Worm (Caenorhabditis elegans) whole organism, L2 larva: ENCODE measurements around the gene nfyb-1.
A peak's percentile ranks its signal among the peaks of the same experiment; 100 is the strongest.

Experiments
- C34F6.9 ChIP-seq: fragments of 150-350 bp; optimal IDR thresholded peaks from 2 replicates; lab custom pipeline; 2014; ENCODE audit warnings: missing biosample characterization, missing genetic modification characterization
- F13H6.1 ChIP-seq: sonication (generic microtip); optimal IDR thresholded peaks from 2 replicates; lab custom pipeline; 2016; ENCODE audit warnings: missing genetic modification characterization, missing compliant biosample characterization
- R02D3.7 ChIP-seq: fragments of 150-350 bp; optimal IDR thresholded peaks from 2 replicates; lab custom pipeline; 2014; ENCODE audit warnings: missing biosample characterization, missing genetic modification characterization
- Y55F3AM.14 ChIP-seq: fragments of 200-800 bp; sonication (Bioruptor generic); optimal IDR thresholded peaks from 2 replicates; lab custom pipeline; 2018; ENCODE audit warnings: mild to moderate bottlenecking, missing genetic modification characterization, missing compliant biosample characterization
- ZK546.5 ChIP-seq: sonication (generic microtip); optimal IDR thresholded peaks from 2 replicates; lab custom pipeline; 2017; ENCODE audit warnings: missing biosample characterization, missing genetic modification characterization
- alr-1 ChIP-seq: fragments of 150-350 bp; optimal IDR thresholded peaks from 2 replicates; lab custom pipeline; 2014; ENCODE audit warnings: missing biosample characterization, missing genetic modification characterization
- aly-2 ChIP-seq: fragments of 150-350 bp; optimal IDR thresholded peaks from 2 replicates; lab custom pipeline; 2014; ENCODE audit warnings: missing biosample characterization, missing genetic modification characterization
- ama-1 ChIP-seq: fragments of 150-350 bp; optimal IDR thresholded peaks from 2 replicates; lab custom pipeline; 2018; ENCODE audit warnings: inconsistent platforms
- blmp-1 ChIP-seq: sonication (generic microtip); optimal IDR thresholded peaks from 2 replicates; lab custom pipeline; 2017; ENCODE audit warnings: missing genetic modification characterization, mild to moderate bottlenecking, missing compliant biosample characterization, antibody characterized with exemption, moderate library complexity; ENCODE audit not compliant: insufficient read depth
- ceh-16 ChIP-seq: fragments of 150-350 bp; optimal IDR thresholded peaks from 2 replicates; lab custom pipeline; 2014; ENCODE audit warnings: missing biosample characterization, missing genetic modification characterization
- ceh-82 ChIP-seq: fragments of 150-350 bp; optimal IDR thresholded peaks from 2 replicates; lab custom pipeline; 2014; ENCODE audit warnings: missing biosample characterization, missing genetic modification characterization
- crh-2 ChIP-seq: sonication (generic microtip); optimal IDR thresholded peaks from 2 replicates; lab custom pipeline; 2017; ENCODE audit warnings: missing biosample characterization, missing genetic modification characterization
- dmd-4 ChIP-seq: sonication (generic microtip); optimal IDR thresholded peaks from 2 replicates; lab custom pipeline; 2017; ENCODE audit warnings: missing biosample characterization, missing genetic modification characterization
- egl-27 ChIP-seq: sonication (generic microtip); optimal IDR thresholded peaks from 3 replicates; lab custom pipeline; 2017; ENCODE audit warnings: missing biosample characterization, missing genetic modification reagents, missing genetic modification characterization
- elt-1 ChIP-seq: fragments of 150-350 bp; optimal IDR thresholded peaks from 2 replicates; lab custom pipeline; 2014; ENCODE audit warnings: missing biosample characterization, missing genetic modification characterization
- elt-3 ChIP-seq: sonication (generic microtip); optimal IDR thresholded peaks from 2 replicates; lab custom pipeline; 2017; ENCODE audit warnings: missing biosample characterization, missing genetic modification characterization
- fos-1 ChIP-seq: fragments of 150-350 bp; optimal IDR thresholded peaks from 2 replicates; lab custom pipeline; 2014; ENCODE audit warnings: missing biosample characterization, missing genetic modification characterization
- gmeb-1 ChIP-seq: fragments of 150-350 bp; optimal IDR thresholded peaks from 2 replicates; lab custom pipeline; 2014; ENCODE audit warnings: missing biosample characterization, missing genetic modification characterization
- lin-13 ChIP-seq: fragments of 150-350 bp; optimal IDR thresholded peaks from 2 replicates; lab custom pipeline; 2014; ENCODE audit warnings: missing biosample characterization, missing genetic modification reagents, missing genetic modification characterization
- lsy-2 ChIP-seq, 2 experiments: fragments of 150-350 bp in 1 of 2; sonication (generic microtip) in 1 of 2; optimal IDR thresholded peaks; 2 replicates each; lab custom pipeline; 2014 to 2017; ENCODE audit warnings: missing biosample characterization in 2 of 2, missing genetic modification characterization in 2 of 2
- mab-5 ChIP-seq: fragments of 150-350 bp; optimal IDR thresholded peaks from 2 replicates; lab custom pipeline; 2014; ENCODE audit warnings: missing biosample characterization, missing genetic modification characterization
- mbf-1 ChIP-seq: sonication (generic microtip); optimal IDR thresholded peaks from 2 replicates; lab custom pipeline; 2017; ENCODE audit warnings: missing biosample characterization, missing genetic modification characterization
- nhr-10 ChIP-seq: sonication (generic microtip); optimal IDR thresholded peaks from 2 replicates; lab custom pipeline; 2017; ENCODE audit warnings: missing biosample characterization, missing genetic modification characterization
- nhr-11 ChIP-seq: fragments of 150-350 bp; optimal IDR thresholded peaks from 2 replicates; lab custom pipeline; 2014; ENCODE audit warnings: missing biosample characterization, missing genetic modification characterization
- nhr-12 ChIP-seq: fragments of 150-350 bp; optimal IDR thresholded peaks from 2 replicates; lab custom pipeline; 2014; ENCODE audit warnings: missing biosample characterization, missing genetic modification characterization
- nhr-129 ChIP-seq: fragments of 150-350 bp; optimal IDR thresholded peaks from 2 replicates; lab custom pipeline; 2014; ENCODE audit warnings: missing biosample characterization, missing genetic modification characterization
- nhr-21 ChIP-seq: fragments of 150-350 bp; optimal IDR thresholded peaks from 2 replicates; lab custom pipeline; 2014; ENCODE audit warnings: missing biosample characterization, missing genetic modification characterization
- nhr-23 ChIP-seq: fragments of 150-350 bp; optimal IDR thresholded peaks from 2 replicates; lab custom pipeline; 2014; ENCODE audit warnings: missing biosample characterization, missing genetic modification reagents, missing genetic modification characterization
- nhr-237 ChIP-seq: fragments of 150-350 bp; optimal IDR thresholded peaks from 2 replicates; lab custom pipeline; 2014; ENCODE audit warnings: missing biosample characterization, missing genetic modification characterization
- nhr-25 ChIP-seq: fragments of 150-350 bp; sonication (generic microtip); optimal IDR thresholded peaks from 3 replicates; lab custom pipeline; 2014; ENCODE audit warnings: missing biosample characterization, missing genetic modification characterization
- nhr-6 ChIP-seq: fragments of 150-350 bp; optimal IDR thresholded peaks from 2 replicates; lab custom pipeline; 2014; ENCODE audit warnings: missing biosample characterization, missing genetic modification characterization
- nhr-77 ChIP-seq: fragments of 150-350 bp; optimal IDR thresholded peaks from 2 replicates; lab custom pipeline; 2014; ENCODE audit warnings: missing biosample characterization, missing genetic modification characterization
- sem-4 ChIP-seq: fragments of 150-350 bp; optimal IDR thresholded peaks from 2 replicates; lab custom pipeline; 2014; ENCODE audit warnings: missing biosample characterization, missing genetic modification reagents, missing genetic modification characterization
- skn-1 ChIP-seq: sonication (generic microtip); optimal IDR thresholded peaks from 2 replicates; lab custom pipeline; 2017; ENCODE audit warnings: missing biosample characterization, missing genetic modification characterization
- sma-3 ChIP-seq: sonication (generic microtip); optimal IDR thresholded peaks from 2 replicates; lab custom pipeline; 2016; ENCODE audit warnings: missing genetic modification reagents, missing genetic modification characterization, missing compliant biosample characterization
- sma-9 ChIP-seq, 2 experiments: fragments of 150-350 bp in 1 of 2; sonication (generic microtip) in 1 of 2; optimal IDR thresholded peaks; 2 replicates each; lab custom pipeline; 2014 to 2016; ENCODE audit warnings: missing genetic modification characterization in 2 of 2, mild to moderate bottlenecking in 1 of 2, missing biosample characterization in 1 of 2, missing compliant biosample characterization in 1 of 2, missing genetic modification reagents in 1 of 2, moderate library complexity in 1 of 2
- unc-39 ChIP-seq: fragments of 150-350 bp; optimal IDR thresholded peaks from 2 replicates; lab custom pipeline; 2014; ENCODE audit warnings: missing biosample characterization, missing genetic modification characterization
- unc-55 ChIP-seq: fragments of 150-350 bp; sonication (generic microtip); optimal IDR thresholded peaks from 3 replicates; lab custom pipeline; 2014; ENCODE audit warnings: missing biosample characterization, missing genetic modification reagents, missing genetic modification characterization
- zag-1 ChIP-seq: fragments of 150-350 bp; optimal IDR thresholded peaks from 2 replicates; lab custom pipeline; 2014; ENCODE audit warnings: missing biosample characterization, missing genetic modification characterization
- ztf-1 ChIP-seq: fragments of 200-800 bp; sonication (Bioruptor generic); conservative IDR thresholded peaks from 2 replicates; pipeline ENCODE4 v1.3.6; 2022; ENCODE audit warnings: missing genetic modification characterization, missing compliant biosample characterization
- ztf-11 ChIP-seq: sonication (generic microtip); optimal IDR thresholded peaks from 2 replicates; lab custom pipeline; 2017; ENCODE audit warnings: missing biosample characterization, missing genetic modification characterization
- ztf-4 ChIP-seq: fragments of 150-350 bp; optimal IDR thresholded peaks from 2 replicates; lab custom pipeline; 2014; ENCODE audit warnings: missing biosample characterization, missing genetic modification characterization

The nfyb-1 gene

ce11 chrII:506069-506468 is 38.9 kb upstream of the nfyb-1 start:
- TF ChIP-seq mbf-1 (tag; lab: Kevin White, UChicago) = no peak
- TF ChIP-seq nhr-25 (tag; lab: Kevin White, UChicago) = no peak
- peak; percentile 63 to 81 for TF ChIP-seq lsy-2 (tag; optimal IDR thresholded peaks at IDR 0.05; lab: Kevin White, UChicago)
- no peak for TF ChIP-seq blmp-1 (tag; lab: Kevin White, UChicago)
- TF ChIP-seq gmeb-1 (tag; lab: Kevin White, UChicago) = peak; percentile 82
- TF ChIP-seq ztf-1 = no peak
- TF ChIP-seq lin-13 = peak; percentile 46
- TF ChIP-seq nhr-6 (tag; lab: Kevin White, UChicago) = peak; percentile 5
- TF ChIP-seq nhr-21 (tag; lab: Kevin White, UChicago) = peak; percentile 18
- peak; percentile 39 for TF ChIP-seq F13H6.1 (tag; lab: Kevin White, UChicago)
- TF ChIP-seq unc-55 (GFP tag; lab: Kevin White, UChicago) = peak; percentile 68
- TF ChIP-seq dmd-4 (tag; lab: Kevin White, UChicago) = no peak
- TF ChIP-seq mab-5 = peak; percentile 17
- TF ChIP-seq nhr-129 (tag; lab: Kevin White, UChicago) = peak; percentile 52
- TF ChIP-seq crh-2 (tag; lab: Kevin White, UChicago) = peak; percentile 30
- TF ChIP-seq sma-3 (GFP tag; lab: Kevin White, UChicago) = peak; percentile 42

DNA sequence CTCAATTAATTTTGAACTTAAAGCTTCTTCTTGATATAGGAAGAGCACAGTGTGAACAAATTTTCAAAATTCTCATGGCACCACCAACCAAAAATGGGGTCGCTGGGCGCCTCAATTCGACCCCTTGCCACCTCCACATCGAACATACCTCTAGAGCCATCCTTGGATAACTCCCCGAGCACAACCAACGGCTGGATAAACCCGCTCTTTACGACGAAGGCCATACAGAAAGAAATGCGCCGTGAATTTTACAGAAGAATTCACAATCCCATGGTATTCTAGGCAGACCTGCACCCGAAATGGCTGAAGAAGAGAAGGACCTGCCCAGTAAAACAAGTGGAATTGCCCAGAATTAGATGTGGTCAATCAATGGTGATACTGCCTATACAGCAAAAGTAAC is 35.5 kb upstream of the nfyb-1 start:
- TF ChIP-seq nhr-11 (tag; lab: Kevin White, UChicago) = no peak
- no peak for TF ChIP-seq crh-2 (tag; lab: Kevin White, UChicago)
- TF ChIP-seq ztf-1 = no peak
- TF ChIP-seq lsy-2 (tag; optimal IDR thresholded peaks at IDR 0.05; lab: Kevin White, UChicago) = no peak
- no peak for TF ChIP-seq zag-1 (tag; lab: Kevin White, UChicago)
- TF ChIP-seq ztf-4 (tag; lab: Kevin White, UChicago) = no peak
- no peak for TF ChIP-seq blmp-1 (tag; lab: Kevin White, UChicago)
- no peak for TF ChIP-seq mbf-1 (tag; lab: Kevin White, UChicago)
- no peak for TF ChIP-seq mab-5
- no peak for TF ChIP-seq F13H6.1 (tag; lab: Kevin White, UChicago)
- no peak for TF ChIP-seq alr-1 (tag; lab: Kevin White, UChicago)
- no peak for TF ChIP-seq ceh-16 (tag; lab: Kevin White, UChicago)
- no peak for TF ChIP-seq Y55F3AM.14
- TF ChIP-seq elt-3 (tag; lab: Kevin White, UChicago) = no peak
- TF ChIP-seq unc-39 (tag; lab: Kevin White, UChicago) = no peak
- TF ChIP-seq nhr-129 (tag; lab: Kevin White, UChicago) = no peak
- no peak for TF ChIP-seq ZK546.5 (tag; lab: Kevin White, UChicago)
- TF ChIP-seq egl-27 = no peak

DNA sequence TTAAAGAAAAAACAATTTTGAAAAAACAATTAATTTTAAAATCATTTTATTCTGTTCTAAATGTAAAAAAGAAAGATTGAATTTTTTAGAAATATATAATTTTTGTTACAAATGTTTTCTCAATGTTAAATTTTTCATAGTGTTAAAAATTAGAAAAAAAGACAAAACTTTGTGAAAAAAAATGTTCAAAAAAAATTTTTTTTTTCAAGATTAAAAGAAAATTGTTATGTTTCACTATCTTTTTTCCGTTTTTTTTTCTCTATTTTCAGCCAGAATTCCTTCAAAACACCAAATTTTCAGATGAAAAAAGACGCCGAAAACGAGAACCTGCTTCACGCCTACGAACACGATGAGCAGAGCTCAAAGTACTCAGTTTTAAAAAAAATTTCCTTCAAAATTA is 28.0 kb upstream of the nfyb-1 start, which contains the start of gene sms-5:
sms-5 (plus strand) TSS at position 301 of the 400 bp plus-strand sequence.
- no peak for TF ChIP-seq zag-1 (tag; lab: Kevin White, UChicago)
- no peak for TF ChIP-seq sma-9 (GFP tag; optimal IDR thresholded peaks at IDR 0.05; lab: Kevin White, UChicago)
- no peak for TF ChIP-seq sma-9 (tag; optimal IDR thresholded peaks at IDR 0.05; lab: Kevin White, UChicago)
- no peak for TF ChIP-seq ZK546.5 (tag; lab: Kevin White, UChicago)
- no peak for TF ChIP-seq egl-27
- no peak for TF ChIP-seq nhr-23 (tag; lab: Kevin White, UChicago)
- no peak for TF ChIP-seq alr-1 (tag; lab: Kevin White, UChicago)
- TF ChIP-seq ama-1 (lab: Kevin White, UChicago) = no peak
- no peak for TF ChIP-seq mbf-1 (tag; lab: Kevin White, UChicago)
- no peak for TF ChIP-seq elt-3 (tag; lab: Kevin White, UChicago)
- TF ChIP-seq nhr-12 = no peak
- TF ChIP-seq ztf-4 (tag; lab: Kevin White, UChicago) = no peak
- TF ChIP-seq C34F6.9 (tag; lab: Kevin White, UChicago) = no peak
- TF ChIP-seq unc-55 (GFP tag; lab: Kevin White, UChicago) = no peak
- TF ChIP-seq nhr-21 (tag; lab: Kevin White, UChicago) = no peak
- TF ChIP-seq ceh-16 (tag; lab: Kevin White, UChicago) = no peak
- TF ChIP-seq elt-1 (tag; lab: Kevin White, UChicago) = no peak
- no peak for TF ChIP-seq R02D3.7

DNA sequence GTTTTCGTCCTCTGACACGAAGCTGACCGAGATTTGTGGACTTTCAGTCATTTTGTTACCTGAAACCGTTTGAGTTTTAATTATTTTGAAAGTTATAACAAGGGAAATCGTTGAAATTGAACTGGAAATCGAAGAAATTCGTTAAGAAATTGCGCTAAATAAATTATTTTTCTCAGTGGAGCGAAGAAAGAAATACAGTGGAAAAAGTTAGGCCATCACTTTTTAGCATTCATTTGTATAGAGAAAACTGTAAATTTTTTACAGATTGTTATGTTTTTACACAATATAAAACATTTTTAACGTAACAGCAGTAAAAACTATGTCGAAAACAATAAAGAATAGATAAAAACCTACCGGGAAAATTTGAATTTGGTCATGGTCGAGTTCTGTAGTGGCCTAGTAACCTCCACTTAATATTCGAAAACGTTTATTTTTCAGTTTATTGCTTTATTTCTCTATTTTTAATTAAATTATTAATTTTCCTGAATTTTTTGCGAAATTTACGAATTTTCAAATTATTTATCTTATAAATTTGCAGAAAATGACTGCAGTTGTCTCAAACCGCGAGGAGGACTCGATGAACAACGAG is 17.3 kb upstream of the nfyb-1 start, which contains the start of the genes gldi-1 and prp-21:
gldi-1 (minus strand) TSS at position 51 of the 589 bp plus-strand sequence.
prp-21 (plus strand) TSS at position 539 of the 589 bp plus-strand sequence.
- no peak for TF ChIP-seq nhr-77 (tag; lab: Kevin White, UChicago)
- TF ChIP-seq sem-4 (tag; lab: Kevin White, UChicago) = no peak
- peak; percentile 11 for TF ChIP-seq gmeb-1 (tag; lab: Kevin White, UChicago)
- no peak for TF ChIP-seq dmd-4 (tag; lab: Kevin White, UChicago)
- TF ChIP-seq nhr-10 = no peak
- TF ChIP-seq elt-3 (tag; lab: Kevin White, UChicago) = no peak
- no peak for TF ChIP-seq skn-1 (tag; lab: Kevin White, UChicago)
- TF ChIP-seq nhr-25 (tag; lab: Kevin White, UChicago) = no peak
- TF ChIP-seq nhr-23 (tag; lab: Kevin White, UChicago) = no peak
- no peak for TF ChIP-seq ceh-82 (tag; lab: Kevin White, UChicago)
- TF ChIP-seq lsy-2 (tag; optimal IDR thresholded peaks at IDR 0.05; lab: Kevin White, UChicago) = peak in 1 of 2 experiments; percentile 54
- no peak for TF ChIP-seq sma-3 (GFP tag; lab: Kevin White, UChicago)
- peak; percentile 65 for TF ChIP-seq C34F6.9 (tag; lab: Kevin White, UChicago)
- TF ChIP-seq fos-1 (tag; lab: Kevin White, UChicago) = no peak
- no peak for TF ChIP-seq nhr-237 (tag; lab: Kevin White, UChicago)
- TF ChIP-seq ztf-11 = no peak
- TF ChIP-seq blmp-1 (tag; lab: Kevin White, UChicago) = no peak
- TF ChIP-seq crh-2 (tag; lab: Kevin White, UChicago) = peak; percentile 34
- no peak for TF ChIP-seq mbf-1 (tag; lab: Kevin White, UChicago)
- peak; percentile 12 for TF ChIP-seq lin-13
- TF ChIP-seq unc-55 (GFP tag; lab: Kevin White, UChicago) = peak; percentile 60
- TF ChIP-seq aly-2 (tag; lab: Kevin White, UChicago) = no peak
